Fruit fly (Drosophila melanogaster): Measurements from ENCODE around the gene stx.

stx gene

DNA sequence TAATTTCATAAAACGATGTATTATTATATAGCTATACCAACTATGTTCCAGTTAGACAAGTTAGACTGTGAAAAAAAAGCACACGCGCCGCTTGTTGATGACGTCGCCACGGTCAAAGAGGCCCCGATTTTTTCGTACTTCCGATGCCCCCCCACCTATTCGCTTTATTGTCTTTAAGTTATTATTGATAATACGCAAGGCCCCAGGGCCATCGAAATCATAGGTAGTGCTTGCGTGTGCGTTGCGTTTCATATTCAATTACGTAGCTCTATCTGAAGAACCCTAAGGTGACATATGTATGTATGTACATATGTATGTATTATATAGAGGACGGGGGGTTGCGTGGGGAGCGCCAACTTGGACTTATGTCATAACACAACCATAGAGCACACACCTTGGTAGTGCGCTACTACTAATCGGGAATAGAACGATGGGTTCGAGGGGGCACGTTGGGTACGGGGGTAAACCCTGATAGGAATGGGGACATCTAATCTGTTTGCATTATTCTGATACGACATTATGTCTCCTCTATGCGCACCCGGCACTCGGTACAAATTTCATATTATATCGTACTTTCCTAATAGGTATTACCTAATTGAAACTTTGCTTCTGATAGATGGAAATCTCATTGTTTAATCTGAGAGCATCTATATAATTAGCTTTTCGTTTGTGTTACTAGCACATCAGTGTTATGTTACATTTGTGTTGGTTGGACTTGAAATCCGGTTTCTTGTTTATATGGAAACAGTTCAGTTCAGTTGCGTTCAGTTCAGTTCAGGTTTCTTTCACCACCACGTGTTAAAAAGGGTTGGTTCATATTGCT, 4.9 kb downstream of the stx start (continued):
- TF ChIP-seq MESR4 (GFP tag; optimal IDR thresholded peaks at IDR 0.05), result no peak
- no peak for TF ChIP-seq ro (GFP tag; IDR thresholded peaks at IDR 0.05)
- no peak for TF ChIP-seq Sry-β (GFP tag; optimal IDR thresholded peaks at IDR 0.05)
- no peak for TF ChIP-seq Lim3 (GFP tag; IDR thresholded peaks at IDR 0.05)
- peak; percentile 9; the same call in 1 of the 2 replicates for TF ChIP-seq CG9932 (GFP tag; IDR thresholded peaks at IDR 0.05)
- no peak for TF ChIP-seq dati (GFP tag; IDR thresholded peaks at IDR 0.05)
- no peak for TF ChIP-seq unc-4 (GFP tag; IDR thresholded peaks at IDR 0.05; ENCODE audit: partially characterized antibody)
- no peak for TF ChIP-seq unpg (GFP tag; optimal IDR thresholded peaks at IDR 0.05)
- TF ChIP-seq pb (GFP tag; optimal IDR thresholded peaks at IDR 0.05), result no peak
- TF ChIP-seq nmo (GFP tag; optimal IDR thresholded peaks at IDR 0.05), result no peak
- TF ChIP-seq phol (tag; optimal IDR thresholded peaks at IDR 0.05), result no peak
- TF ChIP-seq stc (GFP tag; IDR thresholded peaks at IDR 0.05), result no peak
- TF ChIP-seq vvl (GFP tag; IDR thresholded peaks at IDR 0.05), result peak; percentile 53; the same call in 1 of the 2 replicates
- no peak for TF ChIP-seq mld (GFP tag; IDR thresholded peaks at IDR 0.05; ENCODE audit: partially characterized antibody)
- TF ChIP-seq ftz-f1 (GFP tag; optimal IDR thresholded peaks at IDR 0.05), result peak; percentile 82
- TF ChIP-seq CG10366 (GFP tag; IDR thresholded peaks at IDR 0.05), result no peak
- TF ChIP-seq tio (GFP tag; optimal IDR thresholded peaks at IDR 0.05), result no peak
- no peak for TF ChIP-seq inv (GFP tag; IDR thresholded peaks at IDR 0.05; ENCODE audit: partially characterized antibody)
- TF ChIP-seq CG2199 (GFP tag; IDR thresholded peaks at IDR 0.05), result peak; percentile 54; the same call in 1 of the 3 replicates
- TF ChIP-seq cg (GFP tag; optimal IDR thresholded peaks at IDR 0.05), result peak; percentile 41
- no peak for TF ChIP-seq bigmax (GFP tag; optimal IDR thresholded peaks at IDR 0.05)
- TF ChIP-seq CG5245 (GFP tag; optimal IDR thresholded peaks at IDR 0.05), result no peak
- no peak for TF ChIP-seq nerfin-2 (GFP tag; IDR thresholded peaks at IDR 0.05; ENCODE audit: partially characterized antibody)
- TF ChIP-seq Dbx (GFP tag; IDR thresholded peaks at IDR 0.05), result no peak
- no peak for TF ChIP-seq trh (GFP tag; optimal IDR thresholded peaks at IDR 0.05)
- TF ChIP-seq CG11723 (GFP tag; optimal IDR thresholded peaks at IDR 0.05), result no peak
- no peak for TF ChIP-seq CG33557 (GFP tag; optimal IDR thresholded peaks at IDR 0.05)
- no peak for TF ChIP-seq YL-1 (GFP tag; optimal IDR thresholded peaks at IDR 0.05)
- TF ChIP-seq CG2678 (tag; optimal IDR thresholded peaks at IDR 0.05), result no peak
- no peak for TF ChIP-seq CG18476 (GFP tag; optimal IDR thresholded peaks at IDR 0.05)
- no peak for TF ChIP-seq hbn (GFP tag; IDR thresholded peaks at IDR 0.05; ENCODE audit: partially characterized antibody)
- no peak for TF ChIP-seq CG3995 (GFP tag; optimal IDR thresholded peaks at IDR 0.05)
- no peak for TF ChIP-seq Bdp1 (GFP tag; optimal IDR thresholded peaks at IDR 0.05)
- TF ChIP-seq gem (tag; optimal IDR thresholded peaks at IDR 0.05), result no peak
- no peak for TF ChIP-seq CG17359 (tag; optimal IDR thresholded peaks at IDR 0.05)
- no peak for TF ChIP-seq ap (GFP tag; IDR thresholded peaks at IDR 0.05)
- TF ChIP-seq CG12299 (tag; optimal IDR thresholded peaks at IDR 0.05), result no peak
- TF ChIP-seq HmgZ (tag; optimal IDR thresholded peaks at IDR 0.05), result peak; percentile 31
- no peak for TF ChIP-seq twi (tag; optimal IDR thresholded peaks at IDR 0.05)
- no peak for TF ChIP-seq Ets97D (GFP tag; optimal IDR thresholded peaks at IDR 0.05)
- peak; percentile 16; the same call in 1 of the 2 replicates for TF ChIP-seq slbo (GFP tag; IDR thresholded peaks at IDR 0.05)
- no peak for TF ChIP-seq CG10431 (GFP tag; optimal IDR thresholded peaks at IDR 0.05)
- TF ChIP-seq pros (GFP tag; optimal IDR thresholded peaks at IDR 0.05), result no peak
- no peak for TF ChIP-seq cwo (GFP tag; optimal IDR thresholded peaks at IDR 0.05)
- no peak for TF ChIP-seq CG8290 (GFP tag; optimal IDR thresholded peaks at IDR 0.05)
- TF ChIP-seq CG8290 (tag; optimal IDR thresholded peaks at IDR 0.05), result peak in 1 of 2 experiments; percentile 45
- TF ChIP-seq Six4 (GFP tag; optimal IDR thresholded peaks at IDR 0.05), result no peak
- no peak for TF ChIP-seq CG8388 (GFP tag; optimal IDR thresholded peaks at IDR 0.05)
- TF ChIP-seq Bteb2 (GFP tag; optimal IDR thresholded peaks at IDR 0.05), result no peak

All from whole organism, embryonic.